Worm (Caenorhabditis elegans): Measurements from ENCODE around the gene srh-171.

DNA sequence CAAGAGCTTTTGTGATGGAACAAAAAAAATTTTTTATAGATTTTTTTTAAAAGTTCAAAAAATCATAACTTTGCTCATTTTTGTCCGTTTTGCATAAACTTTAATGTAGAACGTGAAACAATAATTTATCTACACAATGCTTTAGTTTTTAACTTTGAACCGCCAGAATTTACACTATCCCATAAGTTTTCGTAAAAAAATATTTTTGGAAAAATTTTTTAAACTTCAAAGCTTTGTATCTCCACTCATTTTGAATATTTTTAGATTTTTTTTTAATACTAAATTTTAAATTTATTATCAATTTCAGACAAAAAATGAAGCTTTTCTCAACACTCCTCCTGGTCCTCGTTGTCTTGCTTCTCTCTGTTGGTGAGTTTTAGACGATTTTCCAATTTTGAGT, 46.2 kb downstream of the srh-171 start, which contains the start of gene Y60A3A.21:
- TF ChIP-seq pros-1 (tag; optimal IDR thresholded peaks at IDR 0.05) (no peak), nhr-11 (tag; optimal IDR thresholded peaks at IDR 0.05) (no peak), dmd-4 (tag; optimal IDR thresholded peaks at IDR 0.05; ENCODE audit: borderline replicate concordance) (no peak), pag-3 (tag; optimal IDR thresholded peaks at IDR 0.05; ENCODE audit: borderline replicate concordance) (no peak), fkh-6 (tag; optimal IDR thresholded peaks at IDR 0.05) (no peak), pqm-1 (tag; optimal IDR thresholded peaks at IDR 0.05) (no peak), ama-1 (optimal IDR thresholded peaks at IDR 0.05) (no peak)
